Fruit fly (Drosophila melanogaster): ENCODE measurements around the gene CG14020.

The CG14020 gene

DNA sequence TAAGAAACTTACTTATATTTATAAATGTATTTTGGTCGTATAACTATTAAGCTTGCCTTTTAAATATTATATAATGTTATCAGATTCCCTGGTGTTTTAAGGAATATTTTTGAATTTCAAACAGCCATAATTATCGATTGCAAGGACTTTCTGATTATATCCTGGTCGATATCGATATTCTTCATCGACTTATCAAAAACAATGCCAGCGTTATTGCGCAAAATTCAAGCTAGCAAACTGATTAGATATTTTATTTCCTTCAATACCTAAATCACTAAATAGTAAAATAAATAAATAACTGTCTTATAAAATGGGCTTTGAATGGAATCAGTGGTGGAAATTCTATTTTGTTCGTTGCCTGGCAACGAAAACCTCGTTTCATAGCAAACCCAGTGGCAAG is at the start of gene CG14020:
TSS of gene CG14020 (plus strand) at position 345 of the 400 bp plus-strand sequence.
- TF ChIP-seq Sin3A (optimal IDR thresholded peaks at IDR 0.05) (no peak), h (optimal IDR thresholded peaks at IDR 0.05) (no peak), insv (optimal IDR thresholded peaks at IDR 0.05) (no peak), ttk (optimal IDR thresholded peaks at IDR 0.05) (no peak), psq (optimal IDR thresholded peaks at IDR 0.05) (no peak), Myc (optimal IDR thresholded peaks at IDR 0.05) (no peak)

DNA sequence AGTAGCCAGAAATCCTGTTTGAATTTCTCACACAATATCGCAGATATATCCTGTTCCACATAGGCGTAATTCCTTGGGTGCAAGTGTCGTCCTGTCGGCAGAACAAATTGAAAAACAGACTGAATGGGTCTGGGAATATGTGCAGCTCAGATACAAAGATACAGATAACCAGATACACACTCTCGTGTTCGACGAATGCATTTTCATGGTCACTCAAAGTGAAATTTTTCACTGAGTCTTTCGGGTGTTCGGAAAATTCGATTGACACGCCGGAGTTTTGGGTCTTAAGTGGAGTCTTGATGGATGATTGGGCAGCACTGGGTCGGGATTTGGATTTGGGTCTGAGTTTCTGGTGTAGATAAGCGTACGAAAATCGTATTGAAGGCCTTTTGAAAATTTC is 49.7 kb upstream of the CG14020 start:
- no peak for TF ChIP-seq h (optimal IDR thresholded peaks at IDR 0.05)
- no peak for TF ChIP-seq Sin3A (optimal IDR thresholded peaks at IDR 0.05)
- no peak for TF ChIP-seq insv (optimal IDR thresholded peaks at IDR 0.05)
- TF ChIP-seq psq (optimal IDR thresholded peaks at IDR 0.05), result no peak
- TF ChIP-seq Myc (optimal IDR thresholded peaks at IDR 0.05), result no peak
- no peak for TF ChIP-seq ttk (optimal IDR thresholded peaks at IDR 0.05)

DNA sequence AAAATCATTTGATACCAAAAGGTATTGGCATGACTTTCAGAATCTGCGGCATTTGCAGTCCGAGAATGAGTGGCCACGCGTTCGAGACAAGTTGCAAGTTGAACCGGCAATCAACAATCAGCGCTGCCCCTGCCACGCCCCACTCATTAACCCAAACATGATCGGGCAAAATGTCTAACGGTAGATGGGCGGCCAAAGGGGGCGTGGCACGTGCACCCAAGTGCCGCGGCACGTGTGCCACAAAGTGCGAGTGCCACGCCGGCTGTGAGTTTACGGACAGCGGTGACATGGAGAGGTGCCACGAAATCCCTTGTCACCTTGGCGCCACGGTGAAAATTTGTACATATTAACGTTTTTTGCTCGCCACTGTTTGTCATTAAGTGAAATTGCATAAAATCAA is 48.1 kb upstream of the CG14020 start:
- TF ChIP-seq psq (optimal IDR thresholded peaks at IDR 0.05) (no peak), Myc (optimal IDR thresholded peaks at IDR 0.05) (no peak), Sin3A (optimal IDR thresholded peaks at IDR 0.05) (no peak), ttk (optimal IDR thresholded peaks at IDR 0.05) (no peak), h (optimal IDR thresholded peaks at IDR 0.05) (no peak), insv (optimal IDR thresholded peaks at IDR 0.05) (no peak)

DNA sequence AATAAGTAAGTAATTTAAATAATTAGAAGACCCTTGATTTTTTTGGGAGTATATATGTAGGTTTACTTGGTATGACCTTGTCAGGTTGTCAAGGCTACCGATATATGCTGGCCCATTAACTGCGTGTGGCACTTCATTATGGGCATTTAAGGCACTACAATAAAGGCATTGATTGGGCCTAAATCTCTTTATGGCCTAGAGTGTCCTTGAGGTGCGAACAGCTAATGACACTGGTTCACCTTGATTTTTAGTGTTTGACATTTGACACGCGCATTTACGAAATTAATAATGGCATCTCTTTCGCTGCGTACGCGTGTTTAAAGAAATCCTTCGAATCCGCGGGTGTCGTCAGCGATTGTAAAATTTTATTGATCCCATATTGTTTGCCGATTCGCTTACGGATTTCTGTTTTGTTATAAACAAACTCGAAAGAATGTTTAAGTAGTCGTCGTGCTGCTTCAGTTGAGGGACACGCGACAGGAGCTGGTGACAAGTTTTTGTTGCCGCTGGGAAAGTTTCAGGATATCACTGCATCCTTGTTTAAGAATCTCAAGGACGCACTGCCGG is 43.6 kb upstream of the CG14020 start:
- no peak for TF ChIP-seq Myc (optimal IDR thresholded peaks at IDR 0.05)
- no peak for TF ChIP-seq h (optimal IDR thresholded peaks at IDR 0.05)
- TF ChIP-seq psq (optimal IDR thresholded peaks at IDR 0.05), result no peak
- TF ChIP-seq ttk (optimal IDR thresholded peaks at IDR 0.05), result no peak
- no peak for TF ChIP-seq Sin3A (optimal IDR thresholded peaks at IDR 0.05)
- no peak for TF ChIP-seq insv (optimal IDR thresholded peaks at IDR 0.05)

DNA sequence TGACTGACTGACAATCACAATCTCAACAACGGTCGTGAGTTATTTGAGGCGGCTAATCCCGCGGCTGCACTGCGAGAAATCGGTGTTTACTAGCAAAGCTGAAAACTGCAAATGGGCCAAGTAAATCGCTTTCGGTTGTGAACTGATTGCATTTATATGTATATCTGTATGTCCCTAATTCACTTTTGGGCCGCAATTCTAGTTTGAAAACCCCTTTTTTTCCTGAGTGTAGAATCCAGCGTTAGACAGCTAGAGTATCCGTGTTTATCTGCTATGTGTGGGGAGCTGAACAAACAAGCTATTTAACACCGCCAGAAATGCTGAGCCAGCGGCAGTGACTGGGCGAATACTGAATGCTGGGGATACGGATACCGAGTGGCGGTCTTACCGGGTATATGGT is 40.8 kb upstream of the CG14020 start:
- TF ChIP-seq Sin3A (optimal IDR thresholded peaks at IDR 0.05) (no peak), h (optimal IDR thresholded peaks at IDR 0.05) (no peak), ttk (optimal IDR thresholded peaks at IDR 0.05) (no peak), insv (optimal IDR thresholded peaks at IDR 0.05) (no peak)

DNA sequence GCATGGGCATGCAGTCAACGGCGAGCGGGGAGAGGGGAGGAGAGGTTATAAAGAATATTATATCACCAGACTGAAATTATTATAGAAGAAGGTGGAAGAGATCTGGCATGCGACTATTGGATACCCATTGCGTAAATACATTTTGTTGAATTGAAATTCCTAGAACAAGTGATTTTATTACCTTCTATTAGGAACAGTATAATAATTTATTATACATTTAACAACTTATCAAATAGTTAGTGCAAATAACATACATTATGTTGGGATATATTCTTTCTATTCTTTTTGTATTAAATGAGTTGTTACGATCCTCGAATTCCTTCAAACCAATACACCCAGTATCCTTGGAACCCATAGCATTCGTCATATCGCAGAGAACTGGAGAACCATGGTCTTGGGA is 39.3 kb upstream of the CG14020 start:
- TF ChIP-seq psq (optimal IDR thresholded peaks at IDR 0.05) (no peak), Myc (optimal IDR thresholded peaks at IDR 0.05) (no peak), ttk (optimal IDR thresholded peaks at IDR 0.05) (no peak), insv (optimal IDR thresholded peaks at IDR 0.05) (no peak), h (optimal IDR thresholded peaks at IDR 0.05) (no peak), Sin3A (optimal IDR thresholded peaks at IDR 0.05) (no peak)

DNA sequence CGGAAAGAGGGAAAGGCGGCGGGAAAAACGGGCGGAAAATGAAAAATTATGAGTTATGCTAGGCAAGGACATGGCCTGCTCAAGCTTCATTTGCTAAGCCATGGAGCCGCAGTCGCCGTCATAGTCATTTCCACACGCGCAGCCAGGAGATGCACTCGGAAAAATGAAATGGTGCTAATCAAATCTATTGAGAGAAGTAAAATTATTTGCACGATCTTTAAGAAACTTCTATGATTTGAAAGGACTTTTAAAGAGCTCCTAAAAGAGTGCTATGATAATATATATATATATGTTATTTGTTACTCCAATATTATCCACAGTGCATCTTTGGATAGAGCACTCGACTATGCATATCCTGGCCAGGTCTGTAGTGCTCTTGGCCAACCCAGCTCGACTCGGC is 38.4 kb upstream of the CG14020 start:
- no peak for TF ChIP-seq ttk (optimal IDR thresholded peaks at IDR 0.05)

DNA sequence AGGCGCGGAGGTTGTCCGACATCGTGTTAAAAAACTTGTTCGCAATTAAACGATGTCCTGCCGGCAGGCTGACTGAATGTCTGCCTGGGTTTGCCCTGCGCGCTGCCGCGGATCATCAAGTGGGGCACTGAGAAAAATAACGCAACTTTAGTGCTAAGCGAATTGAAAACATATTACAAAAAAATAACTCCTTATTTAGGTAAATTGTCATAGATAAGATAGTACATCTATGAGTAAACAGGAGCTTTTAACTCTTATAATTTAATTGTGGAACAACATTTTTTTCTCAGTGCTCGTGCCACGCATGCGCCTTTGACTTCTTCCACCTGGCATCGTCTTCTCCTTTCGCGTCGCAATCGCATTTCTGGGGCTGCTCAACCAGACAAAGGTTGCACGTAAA is 37.6 kb upstream of the CG14020 start:
- TF ChIP-seq Myc (optimal IDR thresholded peaks at IDR 0.05) (no peak), h (optimal IDR thresholded peaks at IDR 0.05) (no peak), ttk (optimal IDR thresholded peaks at IDR 0.05) (no peak), Sin3A (optimal IDR thresholded peaks at IDR 0.05) (no peak), psq (optimal IDR thresholded peaks at IDR 0.05) (no peak), insv (optimal IDR thresholded peaks at IDR 0.05) (no peak)

DNA sequence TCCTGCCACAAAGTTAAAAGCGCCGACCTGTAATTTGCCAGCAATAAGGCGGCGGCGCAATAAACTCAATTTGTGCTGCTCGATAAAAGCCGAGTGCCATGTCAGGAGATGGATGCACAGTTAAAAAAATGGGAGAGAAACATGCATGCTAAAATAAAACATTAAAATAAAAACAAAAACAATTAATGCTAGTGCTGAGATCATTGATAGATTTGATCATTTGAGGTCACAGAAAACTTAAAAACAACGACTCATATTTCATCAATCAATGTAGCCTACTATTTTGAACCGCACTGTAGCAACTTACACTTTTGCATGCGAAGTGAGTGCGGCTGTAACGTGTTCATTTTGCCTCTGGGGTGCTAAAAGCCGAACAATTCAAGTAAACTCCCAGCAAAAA is 34.4 kb upstream of the CG14020 start:
- TF ChIP-seq h (optimal IDR thresholded peaks at IDR 0.05) (no peak), ttk (optimal IDR thresholded peaks at IDR 0.05) (no peak), Myc (optimal IDR thresholded peaks at IDR 0.05) (no peak), psq (optimal IDR thresholded peaks at IDR 0.05) (no peak), Sin3A (optimal IDR thresholded peaks at IDR 0.05) (no peak), insv (optimal IDR thresholded peaks at IDR 0.05) (no peak)

DNA sequence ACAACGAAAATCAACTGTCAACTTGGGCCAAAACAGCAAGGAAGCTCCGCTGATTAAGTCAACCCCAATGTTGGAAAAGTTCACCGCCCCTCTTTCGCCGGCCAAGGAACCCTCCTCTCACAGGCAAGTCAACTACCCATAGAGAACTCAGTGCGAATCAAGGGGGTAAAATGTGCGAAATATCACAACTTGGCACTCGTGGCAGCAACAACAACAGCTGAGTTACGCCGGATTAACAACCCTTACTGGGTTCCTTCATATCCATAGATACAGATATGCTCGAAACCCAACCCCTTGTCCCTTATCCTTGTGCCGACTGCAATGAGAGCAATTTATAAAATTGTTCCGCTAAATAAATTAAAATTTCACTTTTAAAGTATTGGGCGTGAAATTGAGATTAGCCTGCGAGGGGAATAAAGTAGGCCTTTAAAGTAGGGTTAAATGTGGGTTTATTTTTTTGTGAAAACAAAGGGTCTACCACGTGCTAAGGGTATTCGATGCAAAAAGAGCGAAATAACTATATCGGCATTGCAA is 28.4 kb upstream of the CG14020 start:
- no peak for TF ChIP-seq psq (optimal IDR thresholded peaks at IDR 0.05)

DNA sequence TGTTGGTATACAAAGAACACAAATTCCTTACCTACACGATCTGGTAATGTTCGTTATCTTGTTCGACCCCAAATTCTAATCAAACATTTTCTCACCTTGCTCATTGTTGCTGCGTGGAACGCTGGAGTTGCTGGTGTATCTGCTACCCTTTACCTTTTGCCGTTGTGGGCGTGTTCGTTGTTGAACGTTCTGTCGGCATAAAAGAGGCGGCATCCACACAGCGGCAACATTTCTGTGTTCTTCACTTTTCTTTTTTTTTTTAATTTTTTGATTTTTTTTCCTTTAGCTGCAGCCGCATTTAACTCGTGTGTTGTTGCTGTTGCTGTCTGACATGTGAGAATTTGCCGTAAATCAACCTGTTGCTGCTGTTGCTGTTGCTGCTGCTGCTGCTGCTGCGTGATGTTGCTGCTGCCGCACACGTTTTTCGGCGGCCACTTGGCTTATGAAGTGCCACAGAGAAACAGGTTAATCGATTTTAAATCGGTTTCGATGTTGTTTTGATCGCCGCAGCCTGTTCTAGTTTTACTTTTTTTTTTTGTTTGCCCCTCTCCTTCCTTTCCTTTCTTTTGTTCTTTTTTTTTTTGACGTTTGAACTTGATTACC is 27.7 kb upstream of the CG14020 start:
- TF ChIP-seq Sin3A (optimal IDR thresholded peaks at IDR 0.05), result no peak
- no peak for TF ChIP-seq insv (optimal IDR thresholded peaks at IDR 0.05)
- no peak for TF ChIP-seq Myc (optimal IDR thresholded peaks at IDR 0.05)
- TF ChIP-seq h (optimal IDR thresholded peaks at IDR 0.05), result no peak
- no peak for TF ChIP-seq ttk (optimal IDR thresholded peaks at IDR 0.05)
- no peak for TF ChIP-seq psq (optimal IDR thresholded peaks at IDR 0.05)

DNA sequence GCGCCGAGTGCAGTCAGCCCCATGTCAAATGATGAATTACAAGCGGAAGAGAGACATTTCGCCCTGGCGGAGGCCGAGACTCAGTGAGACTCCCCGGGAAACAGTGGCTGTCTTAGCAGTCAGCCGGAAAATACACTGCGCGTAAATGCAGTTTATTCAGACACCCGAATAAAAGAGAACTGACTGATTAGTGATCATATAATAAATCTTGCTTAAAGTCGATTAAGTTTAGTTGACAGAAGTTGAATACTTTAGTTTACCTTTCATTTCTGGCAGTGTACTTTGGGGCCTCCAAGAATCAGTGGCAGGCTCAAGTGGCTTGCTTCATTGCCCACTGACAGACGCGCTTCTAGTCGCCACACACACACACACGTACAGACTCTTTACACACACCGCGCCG is 26.3 kb upstream of the CG14020 start:
- no peak for TF ChIP-seq insv (optimal IDR thresholded peaks at IDR 0.05)
- TF ChIP-seq h (optimal IDR thresholded peaks at IDR 0.05), result no peak
- TF ChIP-seq Sin3A (optimal IDR thresholded peaks at IDR 0.05), result no peak
- TF ChIP-seq psq (optimal IDR thresholded peaks at IDR 0.05), result no peak
- TF ChIP-seq Myc (optimal IDR thresholded peaks at IDR 0.05), result no peak
- no peak for TF ChIP-seq ttk (optimal IDR thresholded peaks at IDR 0.05)

DNA sequence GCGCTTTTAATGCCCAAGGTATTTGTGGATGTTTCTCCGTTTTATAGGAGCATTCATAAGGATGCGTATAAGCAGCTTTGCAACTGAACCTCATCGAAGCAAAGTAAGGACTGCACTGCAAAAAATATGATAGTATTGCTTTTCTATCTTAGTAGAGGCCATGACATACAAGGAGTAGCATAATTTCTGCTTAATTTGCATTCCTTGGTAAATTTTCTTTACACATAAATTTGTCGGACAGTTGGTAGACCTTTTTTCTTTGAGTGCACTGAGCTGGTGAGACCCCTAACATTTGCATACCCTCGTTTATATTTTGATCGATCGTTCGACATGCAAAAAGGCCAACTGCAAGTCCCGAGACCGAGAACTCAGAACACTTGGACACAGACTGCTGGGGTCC is 24.6 kb upstream of the CG14020 start:
- TF ChIP-seq ttk (optimal IDR thresholded peaks at IDR 0.05) (no peak), Myc (optimal IDR thresholded peaks at IDR 0.05) (no peak), psq (optimal IDR thresholded peaks at IDR 0.05) (no peak), h (optimal IDR thresholded peaks at IDR 0.05) (no peak), insv (optimal IDR thresholded peaks at IDR 0.05) (no peak), Sin3A (optimal IDR thresholded peaks at IDR 0.05) (no peak)
